Worm (Caenorhabditis elegans) whole organism, L4/young adult: ENCODE measurements around the gene B0457.6.

Experiments used
- W03F9.2 ChIP-seq: fragments of 150-350 bp; optimal IDR thresholded peaks from 2 replicates; lab custom pipeline; 2014; ENCODE audit warnings: missing biosample characterization, missing genetic modification characterization
- dao-5 ChIP-seq: sonication (generic microtip); optimal IDR thresholded peaks from 2 replicates; lab custom pipeline; 2016; ENCODE audit warnings: missing genotype, missing genetic modification characterization, moderate library complexity, missing compliant biosample characterization
- him-1 ChIP-seq: sonication (generic microtip); optimal IDR thresholded peaks from 2 replicates; lab custom pipeline; 2016; ENCODE audit warnings: missing genotype, missing genetic modification reagents, missing genetic modification characterization, missing compliant biosample characterization

ce11 chrII:8920955-8921354, 1.3 kb upstream of the B0457.6 start:
- TF ChIP-seq W03F9.2 (tag; lab: Kevin White, UChicago): no peak
- TF ChIP-seq him-1: no peak
- TF ChIP-seq dao-5 (tag; lab: Kevin White, UChicago): no peak
